Fruit fly (Drosophila melanogaster) whole organism, prepupa: Measurements from ENCODE around the gene superdeath.
A peak's percentile ranks its signal among the peaks of the same experiment; 100 is the strongest.

Experiments
- Blimp-1 ChIP-seq: fragments of 200-800 bp; sonication (Bioruptor generic); optimal IDR thresholded peaks from 3 replicates; lab custom pipeline; 2017; ENCODE audit warnings: missing biosample characterization, missing genetic modification characterization, mild to moderate bottlenecking, moderate library complexity, missing genetic modification reagents
- CG10631 ChIP-seq: fragments of 200-800 bp; sonication (Bioruptor generic); optimal IDR thresholded peaks from 2 replicates; lab custom pipeline; 2016; ENCODE audit warnings: missing biosample characterization, missing genetic modification characterization
- CG10669 ChIP-seq: fragments of 200-800 bp; sonication (Bioruptor generic); optimal IDR thresholded peaks from 3 replicates; lab custom pipeline; 2018; ENCODE audit warnings: missing biosample characterization, mild to moderate bottlenecking, missing genetic modification characterization, moderate library complexity
- CG11762 ChIP-seq: fragments of 200-800 bp; sonication (Bioruptor generic); optimal IDR thresholded peaks from 3 replicates; lab custom pipeline; 2016; ENCODE audit warnings: missing biosample characterization, missing genetic modification characterization; ENCODE audit not compliant: insufficient read depth
- CG11902 ChIP-seq: fragments of 200-800 bp; sonication (Bioruptor generic); optimal IDR thresholded peaks from 3 replicates; lab custom pipeline; 2016; ENCODE audit warnings: missing biosample characterization, missing genetic modification characterization
- CG1621 ChIP-seq: fragments of 200-800 bp; sonication (Bioruptor generic); optimal IDR thresholded peaks from 3 replicates; lab custom pipeline; 2018; ENCODE audit warnings: missing biosample characterization, mild to moderate bottlenecking, missing genetic modification characterization
- CG3032 ChIP-seq: fragments of 200-800 bp; optimal IDR thresholded peaks from 2 replicates; lab custom pipeline; 2019; ENCODE audit warnings: missing biosample characterization, mild to moderate bottlenecking, missing genetic modification characterization, moderate library complexity
- CG31627 ChIP-seq: fragments of 200-800 bp; sonication (Bioruptor generic); optimal IDR thresholded peaks from 3 replicates; lab custom pipeline; 2016; ENCODE audit warnings: missing biosample characterization, missing genetic modification characterization
- CG32006 ChIP-seq: fragments of 200-800 bp; sonication (Bioruptor generic); optimal IDR thresholded peaks from 3 replicates; lab custom pipeline; 2017; ENCODE audit warnings: missing biosample characterization, mild to moderate bottlenecking, missing genetic modification characterization
- CG34406 ChIP-seq: fragments of 200-800 bp; sonication (Bioruptor generic); optimal IDR thresholded peaks from 3 replicates; lab custom pipeline; 2016; ENCODE audit warnings: missing biosample characterization, missing genetic modification characterization
- CG3919 ChIP-seq: fragments of 200-800 bp; sonication (Bioruptor generic); optimal IDR thresholded peaks from 3 replicates; lab custom pipeline; 2016; ENCODE audit warnings: missing biosample characterization, missing genetic modification characterization
- CG4318 ChIP-seq: fragments of 200-800 bp; sonication (Bioruptor generic); optimal IDR thresholded peaks from 3 replicates; lab custom pipeline; 2017; ENCODE audit warnings: missing biosample characterization, mild to moderate bottlenecking, missing genetic modification characterization
- CG6276 ChIP-seq: fragments of 200-800 bp; sonication (Bioruptor generic); optimal IDR thresholded peaks from 2 replicates; lab custom pipeline; 2017; ENCODE audit warnings: missing biosample characterization, mild to moderate bottlenecking, missing genetic modification characterization
- CG6792 ChIP-seq: fragments of 200-800 bp; sonication (Bioruptor generic); optimal IDR thresholded peaks from 3 replicates; lab custom pipeline; 2016; ENCODE audit warnings: missing biosample characterization, missing genetic modification characterization
- CG6808 ChIP-seq: fragments of 200-800 bp; sonication (Bioruptor generic); optimal IDR thresholded peaks from 3 replicates; lab custom pipeline; 2017; ENCODE audit warnings: missing biosample characterization, missing genetic modification characterization, mild to moderate bottlenecking, moderate library complexity, missing genetic modification reagents
- CG6854 ChIP-seq: fragments of 200-800 bp; sonication (Bioruptor generic); optimal IDR thresholded peaks from 2 replicates; lab custom pipeline; 2017; ENCODE audit warnings: missing biosample characterization, mild to moderate bottlenecking, missing genetic modification characterization
- CG7368 ChIP-seq: fragments of 200-800 bp; sonication (Bioruptor generic); optimal IDR thresholded peaks from 3 replicates; lab custom pipeline; 2016; ENCODE audit warnings: missing biosample characterization, missing genetic modification characterization
- CG9139 ChIP-seq: fragments of 200-800 bp; sonication (Bioruptor generic); optimal IDR thresholded peaks from 3 replicates; lab custom pipeline; 2017; ENCODE audit warnings: missing biosample characterization, mild to moderate bottlenecking, missing genetic modification characterization
- Eip75B ChIP-seq: fragments of 200-800 bp; sonication (Bioruptor generic); optimal IDR thresholded peaks from 3 replicates; lab custom pipeline; 2016; ENCODE audit warnings: missing biosample characterization, missing genetic modification characterization
- Eip78C ChIP-seq: fragments of 200-800 bp; sonication (Bioruptor generic); peaks from one replicate; lab custom pipeline; 2016; ENCODE audit warnings: missing biosample characterization, missing genetic modification characterization
- Ets96B ChIP-seq: fragments of 200-800 bp; optimal IDR thresholded peaks from 2 replicates; lab custom pipeline; 2019; ENCODE audit warnings: missing biosample characterization, mild to moderate bottlenecking, missing genetic modification characterization, moderate library complexity
- Gug ChIP-seq: fragments of 200-800 bp; sonication (Bioruptor generic); IDR thresholded peaks from 2 replicates; pipeline ENCODE4 v1.3.6; 2022; ENCODE audit warnings: missing biosample characterization, missing genetic modification characterization
- Hr38 ChIP-seq: sonication (Bioruptor generic); optimal IDR thresholded peaks from 2 replicates; lab custom pipeline; 2016; ENCODE audit warnings: missing biosample characterization, missing genetic modification characterization
- Hr39 ChIP-seq: fragments of 200-800 bp; sonication (Bioruptor generic); optimal IDR thresholded peaks from 2 replicates; lab custom pipeline; 2016; ENCODE audit warnings: missing biosample characterization, missing genetic modification characterization
- Met ChIP-seq: fragments of 200-800 bp; sonication (Bioruptor generic); optimal IDR thresholded peaks from 3 replicates; lab custom pipeline; 2016; ENCODE audit warnings: missing biosample characterization, missing genetic modification characterization
- OdsH ChIP-seq: fragments of 200-800 bp; sonication (Bioruptor generic); optimal IDR thresholded peaks from 3 replicates; lab custom pipeline; 2016; ENCODE audit warnings: missing biosample characterization, missing genetic modification characterization
- Sox102F ChIP-seq: fragments of 200-800 bp; sonication (Bioruptor generic); optimal IDR thresholded peaks from 2 replicates; lab custom pipeline; 2016; ENCODE audit warnings: missing biosample characterization, mild to moderate bottlenecking, missing genetic modification characterization
- Sox14 ChIP-seq: fragments of 200-800 bp; sonication (Bioruptor generic); optimal IDR thresholded peaks from 3 replicates; lab custom pipeline; 2016; ENCODE audit warnings: missing biosample characterization, missing genetic modification characterization
- Sox15 ChIP-seq: fragments of 200-800 bp; sonication (Bioruptor generic); optimal IDR thresholded peaks from 3 replicates; lab custom pipeline; 2016; ENCODE audit warnings: missing biosample characterization, missing genetic modification characterization
- achi ChIP-seq: fragments of 200-800 bp; sonication (Bioruptor generic); optimal IDR thresholded peaks from 3 replicates; lab custom pipeline; 2016; ENCODE audit warnings: missing biosample characterization, missing genetic modification characterization
- acj6 ChIP-seq: fragments of 200-800 bp; sonication (Bioruptor generic); optimal IDR thresholded peaks from 3 replicates; lab custom pipeline; 2016; ENCODE audit warnings: missing biosample characterization, missing genetic modification characterization
- cyc ChIP-seq: fragments of 200-800 bp; sonication (Bioruptor generic); optimal IDR thresholded peaks from 3 replicates; lab custom pipeline; 2016; ENCODE audit warnings: missing biosample characterization, missing genetic modification characterization
- dac ChIP-seq: fragments of 200-800 bp; sonication (Bioruptor generic); optimal IDR thresholded peaks from 2 replicates; lab custom pipeline; 2017; ENCODE audit warnings: missing biosample characterization, mild to moderate bottlenecking, missing genetic modification characterization
- dsx ChIP-seq: fragments of 200-800 bp; optimal IDR thresholded peaks from 3 replicates; lab custom pipeline; 2019; ENCODE audit warnings: missing biosample characterization, mild to moderate bottlenecking, missing genetic modification characterization, moderate library complexity; ENCODE audit not compliant: poor library complexity, severe bottlenecking
- eg ChIP-seq: fragments of 200-800 bp; sonication (Bioruptor generic); IDR thresholded peaks from 3 replicates; pipeline ENCODE4 v1.3.6; 2022; ENCODE audit warnings: missing biosample characterization, missing genetic modification characterization
- esn ChIP-seq: fragments of 200-800 bp; sonication (Bioruptor generic); optimal IDR thresholded peaks from 2 replicates; lab custom pipeline; 2016; ENCODE audit warnings: missing biosample characterization, mild to moderate bottlenecking, missing genetic modification characterization, moderate library complexity
- fd59A ChIP-seq: fragments of 200-800 bp; sonication (Bioruptor generic); optimal IDR thresholded peaks from 2 replicates; lab custom pipeline; 2017; ENCODE audit warnings: missing biosample characterization, mild to moderate bottlenecking, missing genetic modification characterization, missing genetic modification reagents
- fd85E ChIP-seq: fragments of 200-800 bp; sonication (Bioruptor generic); optimal IDR thresholded peaks from 3 replicates; lab custom pipeline; 2016; ENCODE audit warnings: missing biosample characterization, missing genetic modification characterization
- fkh ChIP-seq: fragments of 200-800 bp; sonication (Bioruptor generic); optimal IDR thresholded peaks from 3 replicates; lab custom pipeline; 2017; ENCODE audit warnings: missing biosample characterization, mild to moderate bottlenecking, missing genetic modification characterization, moderate library complexity
- lz ChIP-seq: fragments of 200-800 bp; sonication (Bioruptor generic); optimal IDR thresholded peaks from 3 replicates; lab custom pipeline; 2016; ENCODE audit warnings: missing biosample characterization, missing genetic modification characterization
- pdm3 ChIP-seq: fragments of 200-800 bp; sonication (Bioruptor generic); optimal IDR thresholded peaks from 3 replicates; lab custom pipeline; 2016; ENCODE audit warnings: missing biosample characterization, missing genetic modification characterization
- salr ChIP-seq, 2 experiments: fragments of 200-800 bp; sonication (Bioruptor generic); optimal IDR thresholded peaks; 3 replicates each; lab custom pipeline; 2016 to 2018; ENCODE audit warnings: missing biosample characterization in 2 of 2, missing genetic modification characterization in 2 of 2, mild to moderate bottlenecking in 1 of 2
- spab ChIP-seq: fragments of 200-800 bp; sonication (Bioruptor generic); optimal IDR thresholded peaks from 2 replicates; lab custom pipeline; 2017; ENCODE audit warnings: missing biosample characterization, mild to moderate bottlenecking, missing genetic modification characterization, missing genetic modification reagents
- ss ChIP-seq, 2 experiments: fragments of 200-800 bp; sonication (Bioruptor generic); optimal IDR thresholded peaks; 2 replicates in 1 of 2; 3 replicates in 1 of 2; lab custom pipeline; 2017 to 2018; ENCODE audit warnings: mild to moderate bottlenecking in 2 of 2, missing biosample characterization in 2 of 2, missing genetic modification characterization in 2 of 2, moderate library complexity in 1 of 2
- svp ChIP-seq: fragments of 200-800 bp; sonication (Bioruptor generic); peaks from one replicate; lab custom pipeline; 2016; ENCODE audit warnings: missing biosample characterization, missing genetic modification characterization
- topi ChIP-seq: fragments of 200-800 bp; sonication (Bioruptor generic); optimal IDR thresholded peaks from 3 replicates; lab custom pipeline; 2016; ENCODE audit warnings: missing biosample characterization, missing genetic modification characterization
- vri ChIP-seq: fragments of 200-800 bp; sonication (Bioruptor generic); optimal IDR thresholded peaks from 3 replicates; lab custom pipeline; 2016; ENCODE audit warnings: missing biosample characterization, mild to moderate bottlenecking, missing genetic modification characterization

Gene superdeath

DNA sequence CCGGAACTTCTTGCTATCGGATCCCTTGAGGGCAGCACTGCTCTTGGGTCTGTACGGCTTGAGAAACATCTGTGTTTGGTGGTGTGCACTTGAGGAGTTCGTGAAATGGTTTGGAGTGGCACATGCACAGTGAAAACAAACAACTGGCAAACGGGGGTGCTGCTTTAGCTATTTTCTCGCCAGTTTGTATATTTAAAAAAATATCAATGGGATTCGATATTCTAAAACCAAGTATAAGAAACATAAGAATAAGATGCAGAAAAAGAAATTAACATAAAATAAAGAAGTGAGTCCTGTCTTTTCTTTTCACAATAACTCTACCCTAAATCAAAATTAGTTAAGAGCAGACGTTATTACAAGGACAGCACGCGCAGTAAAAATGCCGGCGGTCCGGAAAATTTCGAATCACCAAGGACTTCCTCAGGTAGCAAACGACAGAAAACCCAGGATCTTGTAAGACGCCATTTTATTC, 13.2 kb downstream of the superdeath start, which contains the start of gene eIF2D (continued):
- TF ChIP-seq CG10669 (GFP tag; lab: Kevin White, UChicago) (no peak), CG6276 (no peak), dac (GFP tag; lab: Kevin White, UChicago) (no peak), CG9139 (GFP tag; lab: Kevin White, UChicago) (no peak), CG1621 (tag; lab: Kevin White, UChicago) (peak; percentile 13), CG6854 (GFP tag; lab: Kevin White, UChicago) (peak; percentile 3), fkh (GFP tag; lab: Kevin White, UChicago) (peak; percentile 7)

DNA sequence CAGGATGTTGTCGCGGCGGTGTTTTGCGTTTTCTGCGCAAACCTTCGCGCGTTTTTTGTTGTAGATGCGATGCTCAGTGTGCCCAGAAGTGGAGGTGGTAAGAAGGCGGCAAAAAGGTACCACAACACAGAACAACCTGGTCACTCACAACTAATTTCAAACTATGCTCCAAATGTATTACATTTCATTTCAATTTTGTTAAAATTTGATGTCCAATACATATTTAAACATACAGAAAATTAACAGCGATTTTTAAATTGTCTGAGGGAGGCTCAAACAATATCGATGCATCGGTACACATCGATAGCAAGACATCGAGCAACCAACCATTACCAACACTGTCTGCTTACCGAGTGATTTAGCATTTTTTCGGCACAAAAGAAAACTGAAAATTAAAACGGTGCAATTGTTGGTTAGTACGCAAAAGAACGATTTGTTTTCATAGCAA, 14.8 kb downstream of the superdeath start, which contains the start of the genes Slbp and Rpn2:
Slbp (minus strand) TSS at position 70 of the 448 bp plus-strand sequence.
Rpn2 (plus strand) TSS at position 328 of the 448 bp plus-strand sequence.
- peak; percentile 64 for TF ChIP-seq esn
- TF ChIP-seq CG9139 (GFP tag; lab: Kevin White, UChicago), result no peak
- no peak for TF ChIP-seq CG7368 (GFP tag; lab: Kevin White, UChicago)
- peak; percentile 37 for TF ChIP-seq cyc (GFP tag; lab: Kevin White, UChicago)
- TF ChIP-seq Ets96B (tag; lab: Kevin White, UChicago), result peak; percentile 29
- TF ChIP-seq lz (GFP tag; lab: Kevin White, UChicago), result peak; percentile 49
- TF ChIP-seq topi (GFP tag; lab: Kevin White, UChicago), result peak; percentile 21
- no peak for TF ChIP-seq pdm3 (GFP tag; lab: Kevin White, UChicago)
- peak; percentile 13 for TF ChIP-seq CG31627 (GFP tag; lab: Kevin White, UChicago)
- no peak for TF ChIP-seq CG4318 (GFP tag; lab: Kevin White, UChicago)
- TF ChIP-seq Sox102F, result no peak
- TF ChIP-seq CG10669 (GFP tag; lab: Kevin White, UChicago), result no peak
- TF ChIP-seq CG10631 (GFP tag; lab: Kevin White, UChicago), result no peak
- no peak for TF ChIP-seq eg
- TF ChIP-seq Met (GFP tag; lab: Kevin White, UChicago), result no peak
- peak; percentile 44 for TF ChIP-seq Eip78C (GFP tag; lab: Kevin White, UChicago)
- TF ChIP-seq fd85E, result no peak
- no peak for TF ChIP-seq acj6
- no peak for TF ChIP-seq salr (GFP tag; optimal IDR thresholded peaks at IDR 0.05; lab: Kevin White, UChicago)
- TF ChIP-seq Blimp-1, result no peak
- peak; percentile 25 for TF ChIP-seq CG3032 (tag; lab: Kevin White, UChicago)
- TF ChIP-seq Eip75B (GFP tag; lab: Kevin White, UChicago), result peak; percentile 32
- TF ChIP-seq achi, result peak; percentile 19
- TF ChIP-seq spab (GFP tag; lab: Kevin White, UChicago), result no peak
- TF ChIP-seq vri (GFP tag; lab: Kevin White, UChicago), result no peak
- peak; percentile 1 for TF ChIP-seq CG1621 (tag; lab: Kevin White, UChicago)
- TF ChIP-seq fkh (GFP tag; lab: Kevin White, UChicago), result peak; percentile 22
- TF ChIP-seq ss (GFP tag; optimal IDR thresholded peaks at IDR 0.05; lab: Kevin White, UChicago), result peak in 1 of 2 experiments; percentile 13
- no peak for TF ChIP-seq Gug (GFP tag; lab: Robert Waterston, UW)
- TF ChIP-seq CG11762 (GFP tag; lab: Kevin White, UChicago), result no peak
- peak; percentile 23 for TF ChIP-seq CG6792 (GFP tag; lab: Kevin White, UChicago)
- TF ChIP-seq Hr39 (GFP tag; lab: Kevin White, UChicago), result peak; percentile 15
- no peak for TF ChIP-seq fd59A (GFP tag; lab: Kevin White, UChicago)
- no peak for TF ChIP-seq CG6808
- no peak for TF ChIP-seq CG32006 (GFP tag; lab: Kevin White, UChicago)
- TF ChIP-seq Sox15 (GFP tag; lab: Kevin White, UChicago), result no peak
- no peak for TF ChIP-seq CG34406 (GFP tag; lab: Kevin White, UChicago)
- no peak for TF ChIP-seq svp
- no peak for TF ChIP-seq dsx (GFP tag; lab: Kevin White, UChicago)
- peak; percentile 81 for TF ChIP-seq Sox14
- peak; percentile 17 for TF ChIP-seq CG11902 (GFP tag; lab: Kevin White, UChicago)
- no peak for TF ChIP-seq Hr38 (GFP tag; lab: Kevin White, UChicago)
- TF ChIP-seq OdsH (GFP tag; lab: Kevin White, UChicago), result no peak
- no peak for TF ChIP-seq CG6854 (GFP tag; lab: Kevin White, UChicago)
- peak; percentile 32 for TF ChIP-seq CG3919
